Worm (Caenorhabditis elegans) whole organism, L3 larva: ENCODE data around the gene F47B8.8.

ENCODE experiments used
- R02D3.7 ChIP-seq: fragments of 150-350 bp; optimal IDR thresholded peaks from 2 replicates; lab custom pipeline; 2014; ENCODE audit warnings: missing biosample characterization, missing genetic modification characterization
- ZK546.5 ChIP-seq: sonication (generic microtip); optimal IDR thresholded peaks from 2 replicates; lab custom pipeline; 2017; ENCODE audit warnings: missing biosample characterization, missing genetic modification characterization
- aly-2 ChIP-seq: fragments of 150-350 bp; optimal IDR thresholded peaks from 2 replicates; lab custom pipeline; 2014; ENCODE audit warnings: missing biosample characterization, missing genetic modification characterization
- ama-1 ChIP-seq: fragments of 150-350 bp; optimal IDR thresholded peaks from 2 replicates; lab custom pipeline; 2018
- ceh-28 ChIP-seq: fragments of 150-350 bp; optimal IDR thresholded peaks from 2 replicates; lab custom pipeline; 2014; ENCODE audit warnings: missing biosample characterization, missing genetic modification reagents, missing genetic modification characterization
- ceh-82 ChIP-seq: fragments of 150-350 bp; optimal IDR thresholded peaks from 2 replicates; lab custom pipeline; 2014; ENCODE audit warnings: missing biosample characterization, missing genetic modification characterization
- ceh-9 ChIP-seq: sonication (generic microtip); optimal IDR thresholded peaks from 2 replicates; lab custom pipeline; 2018; ENCODE audit warnings: missing biosample characterization, missing genetic modification characterization
- daf-12 ChIP-seq: fragments of 150-350 bp; optimal IDR thresholded peaks from 2 replicates; lab custom pipeline; 2014; ENCODE audit warnings: missing biosample characterization, missing genetic modification reagents, missing genetic modification characterization
- egl-5 ChIP-seq: fragments of 150-350 bp; optimal IDR thresholded peaks from 2 replicates; lab custom pipeline; 2017; ENCODE audit warnings: missing biosample characterization, missing genetic modification reagents, missing genetic modification characterization, inconsistent platforms
- elt-1 ChIP-seq: fragments of 150-350 bp; optimal IDR thresholded peaks from 2 replicates; lab custom pipeline; 2014; ENCODE audit warnings: missing biosample characterization, missing genetic modification characterization
- elt-2 ChIP-seq: sonication (generic microtip); optimal IDR thresholded peaks from 2 replicates; lab custom pipeline; 2016; ENCODE audit warnings: missing genetic modification reagents, mild to moderate bottlenecking, missing genetic modification characterization, missing compliant biosample characterization
- eor-1 ChIP-seq, 2 experiments: fragments of 150-350 bp; optimal IDR thresholded peaks; 2 replicates each; lab custom pipeline; 2014 to 2018; ENCODE audit warnings: missing biosample characterization in 2 of 2, missing genetic modification characterization in 2 of 2
- fkh-10 ChIP-seq: sonication (generic microtip); optimal IDR thresholded peaks from 2 replicates; lab custom pipeline; 2017; ENCODE audit warnings: missing biosample characterization, missing genetic modification reagents, missing genetic modification characterization
- fkh-2 ChIP-seq: fragments of 150-350 bp; optimal IDR thresholded peaks from 2 replicates; lab custom pipeline; 2014; ENCODE audit warnings: missing biosample characterization, missing genetic modification reagents, missing genetic modification characterization
- hmg-11 ChIP-seq: sonication (generic microtip); optimal IDR thresholded peaks from 2 replicates; lab custom pipeline; 2016; ENCODE audit warnings: missing genetic modification characterization, missing compliant biosample characterization
- jun-1 ChIP-seq: fragments of 150-350 bp; optimal IDR thresholded peaks from 2 replicates; lab custom pipeline; 2014; ENCODE audit warnings: missing biosample characterization, missing genetic modification reagents, missing genetic modification characterization
- lin-15B ChIP-seq: fragments of 150-350 bp; optimal IDR thresholded peaks from 2 replicates; lab custom pipeline; 2014; ENCODE audit warnings: missing biosample characterization, missing genetic modification characterization
- lin-39 ChIP-seq: fragments of 150-350 bp; optimal IDR thresholded peaks from 2 replicates; lab custom pipeline; 2018; ENCODE audit warnings: missing biosample characterization, missing genetic modification reagents, missing genetic modification characterization
- lsy-12 ChIP-seq: sonication (generic microtip); optimal IDR thresholded peaks from 2 replicates; lab custom pipeline; 2016; ENCODE audit warnings: mild to moderate bottlenecking, missing genetic modification characterization, missing compliant biosample characterization
- mml-1 ChIP-seq: fragments of 150-350 bp; sonication (generic microtip); optimal IDR thresholded peaks from 3 replicates; lab custom pipeline; 2014; ENCODE audit warnings: missing biosample characterization, missing genetic modification characterization
- nfya-1 ChIP-seq: sonication (generic microtip); optimal IDR thresholded peaks from 2 replicates; lab custom pipeline; 2017; ENCODE audit warnings: missing genetic modification characterization, mild to moderate bottlenecking, missing compliant biosample characterization, antibody characterized with exemption, moderate library complexity; ENCODE audit not compliant: insufficient read depth
- nhr-11 ChIP-seq: fragments of 150-350 bp; optimal IDR thresholded peaks from 2 replicates; lab custom pipeline; 2014; ENCODE audit warnings: missing biosample characterization, missing genetic modification characterization
- nhr-12 ChIP-seq: fragments of 150-350 bp; optimal IDR thresholded peaks from 2 replicates; lab custom pipeline; 2014; ENCODE audit warnings: missing biosample characterization, missing genetic modification characterization
- nhr-23 ChIP-seq: fragments of 150-350 bp; optimal IDR thresholded peaks from 2 replicates; lab custom pipeline; 2014; ENCODE audit warnings: missing biosample characterization, missing genetic modification reagents, missing genetic modification characterization
- nhr-25 ChIP-seq: sonication (generic microtip); optimal IDR thresholded peaks from 2 replicates; lab custom pipeline; 2017; ENCODE audit warnings: missing biosample characterization, missing genetic modification characterization
- nhr-28 ChIP-seq: fragments of 150-350 bp; optimal IDR thresholded peaks from 2 replicates; lab custom pipeline; 2014; ENCODE audit warnings: missing biosample characterization, missing genetic modification characterization
- nhr-43 ChIP-seq: sonication (generic microtip); optimal IDR thresholded peaks from 2 replicates; lab custom pipeline; 2016; ENCODE audit warnings: mild to moderate bottlenecking, missing genetic modification characterization, missing compliant biosample characterization; ENCODE audit not compliant: poor library complexity, severe bottlenecking
- nhr-67 ChIP-seq: fragments of 150-350 bp; optimal IDR thresholded peaks from 2 replicates; lab custom pipeline; 2014; ENCODE audit warnings: missing biosample characterization, missing genetic modification characterization
- nhr-76 ChIP-seq: fragments of 150-350 bp; sonication (generic microtip); optimal IDR thresholded peaks from 5 replicates; lab custom pipeline; 2014; ENCODE audit warnings: missing biosample characterization, missing genetic modification characterization
- nhr-77 ChIP-seq: fragments of 150-350 bp; optimal IDR thresholded peaks from 2 replicates; lab custom pipeline; 2014; ENCODE audit warnings: missing biosample characterization, missing genetic modification characterization
- pha-4 ChIP-seq: fragments of 150-350 bp; optimal IDR thresholded peaks from 2 replicates; lab custom pipeline; 2014; ENCODE audit warnings: missing biosample characterization, missing genetic modification reagents, missing genetic modification characterization
- pqm-1 ChIP-seq: fragments of 150-350 bp; optimal IDR thresholded peaks from 2 replicates; lab custom pipeline; 2017; ENCODE audit warnings: missing biosample characterization, missing genetic modification characterization, inconsistent platforms
- snpc-4 ChIP-seq: fragments of 150-350 bp; optimal IDR thresholded peaks from 2 replicates; lab custom pipeline; 2014; ENCODE audit warnings: missing biosample characterization, missing genetic modification characterization
- tbx-2 ChIP-seq: sonication (generic microtip); optimal IDR thresholded peaks from 2 replicates; lab custom pipeline; 2016; ENCODE audit warnings: mild to moderate bottlenecking, missing genetic modification characterization, missing compliant biosample characterization
- unc-39 ChIP-seq: sonication (generic microtip); optimal IDR thresholded peaks from 4 replicates; lab custom pipeline; 2017; ENCODE audit warnings: missing biosample characterization, missing genetic modification characterization
- unc-62 ChIP-seq: fragments of 150-350 bp; sonication (generic microtip); optimal IDR thresholded peaks from 4 replicates; lab custom pipeline; 2014; ENCODE audit warnings: missing biosample characterization, missing genetic modification reagents, missing genetic modification characterization
- zag-1 ChIP-seq: fragments of 150-350 bp; optimal IDR thresholded peaks from 2 replicates; lab custom pipeline; 2014; ENCODE audit warnings: missing biosample characterization, missing genetic modification characterization
- ztf-11 ChIP-seq: fragments of 150-350 bp; optimal IDR thresholded peaks from 2 replicates; lab custom pipeline; 2014; ENCODE audit warnings: missing biosample characterization, missing genetic modification characterization

Gene F47B8.8

ce11 chrV:14355738-14356368 is 24.3 kb downstream of the F47B8.8 start, which contains the start of gene cyn-1:
cyn-1 (plus strand) TSS chrV:14356076.
- peak; percentile 40 for TF ChIP-seq elt-2 (tag; lab: Kevin White, UChicago)
- TF ChIP-seq nhr-25 (tag; lab: Kevin White, UChicago) = peak; percentile 35
- peak; percentile 91 for TF ChIP-seq nhr-23 (tag; lab: Kevin White, UChicago)
- no peak for TF ChIP-seq fkh-2 (tag; lab: Kevin White, UChicago)
- TF ChIP-seq ZK546.5 (tag; lab: Kevin White, UChicago) = no peak
- peak; percentile 76 for TF ChIP-seq nhr-43
- peak; percentile 77 for TF ChIP-seq jun-1 (tag; lab: Kevin White, UChicago)
- no peak for TF ChIP-seq pqm-1 (tag; lab: Kevin White, UChicago)
- peak; percentile 87 for TF ChIP-seq egl-5
- peak; percentile 38 for TF ChIP-seq fkh-10
- TF ChIP-seq snpc-4 (tag; lab: Kevin White, UChicago) = peak; percentile 86
- TF ChIP-seq nhr-28 (tag; lab: Kevin White, UChicago) = no peak
- TF ChIP-seq ceh-28 (tag; lab: Kevin White, UChicago) = peak; percentile 68
- TF ChIP-seq ama-1 (lab: Kevin White, UChicago) = no peak
- TF ChIP-seq nfya-1 (tag; lab: Kevin White, UChicago) = peak; percentile 94
- TF ChIP-seq lin-15B (tag; lab: Kevin White, UChicago) = peak; percentile 88
- no peak for TF ChIP-seq ztf-11 (tag; lab: Kevin White, UChicago)
- TF ChIP-seq hmg-11 (tag; lab: Kevin White, UChicago) = peak; percentile 41
- peak; percentile 72 for TF ChIP-seq R02D3.7 (tag; lab: Kevin White, UChicago)
- no peak for TF ChIP-seq ceh-9 (tag; lab: Kevin White, UChicago)
- TF ChIP-seq ceh-82 (tag; lab: Kevin White, UChicago) = peak; percentile 26
- TF ChIP-seq pha-4 (tag; lab: Kevin White, UChicago) = peak; percentile 93
- TF ChIP-seq lsy-12 (tag; lab: Kevin White, UChicago) = peak; percentile 77
- TF ChIP-seq eor-1 (tag; optimal IDR thresholded peaks at IDR 0.05; lab: Kevin White, UChicago) = no peak
- peak; percentile 28 for TF ChIP-seq lin-39
- TF ChIP-seq nhr-76 = no peak
- peak; percentile 69 for TF ChIP-seq tbx-2 (tag; lab: Kevin White, UChicago)
- no peak for TF ChIP-seq mml-1
- TF ChIP-seq unc-62 = no peak
- no peak for TF ChIP-seq daf-12
- TF ChIP-seq aly-2 (tag; lab: Kevin White, UChicago) = no peak
- no peak for TF ChIP-seq zag-1 (tag; lab: Kevin White, UChicago)
- peak; percentile 14 for TF ChIP-seq nhr-77

ce11 chrV:14357347-14357746 is 25.8 kb downstream of the F47B8.8 start:
- peak; percentile 86 for TF ChIP-seq nfya-1 (tag; lab: Kevin White, UChicago)

ce11 chrV:14358577-14358976 is 27.0 kb downstream of the F47B8.8 start, which contains the start of gene Y49A3A.4:
Y49A3A.4 (minus strand) TSS chrV:14358890.
- TF ChIP-seq nhr-67 (tag; lab: Kevin White, UChicago) (no peak), ama-1 (lab: Kevin White, UChicago) (no peak), elt-1 (tag; lab: Kevin White, UChicago) (no peak), nhr-12 (tag; lab: Kevin White, UChicago) (no peak), unc-39 (tag; lab: Kevin White, UChicago) (no peak), lin-15B (tag; lab: Kevin White, UChicago) (no peak), R02D3.7 (tag; lab: Kevin White, UChicago) (no peak), snpc-4 (tag; lab: Kevin White, UChicago) (peak; percentile 77), nfya-1 (tag; lab: Kevin White, UChicago) (peak; percentile 14), nhr-11 (tag; lab: Kevin White, UChicago) (no peak), daf-12 (no peak), elt-2 (tag; lab: Kevin White, UChicago) (peak; percentile 11)
